Worm (Caenorhabditis elegans): ENCODE measurements around the gene F28H7.3.

- TF ChIP-seq nhr-77 (tag; optimal IDR thresholded peaks at IDR 0.05) (no peak), nhr-237 (tag; optimal IDR thresholded peaks at IDR 0.05) (no peak)
Measured at ce11 chrV:10760839-10761238, 10.3 kb upstream of the F28H7.3 start.

Data from whole organism, L3 larva.